Fruit fly (Drosophila melanogaster): ENCODE data around the gene CG13252.

dm6 chr3L:20736266-20736665 lies 5.9 kb downstream of the CG13252 start:
- no peak for TF ChIP-seq D1 (tag; optimal IDR thresholded peaks at IDR 0.05)
- no peak for TF ChIP-seq CG12605 (GFP tag; IDR thresholded peaks at IDR 0.05)
- TF ChIP-seq EcR (GFP tag; optimal IDR thresholded peaks at IDR 0.05) = no peak
- no peak for TF ChIP-seq CG9948 (tag; optimal IDR thresholded peaks at IDR 0.05)

Measured in whole organism, pupa.